Fruit fly (Drosophila melanogaster): Measurements from ENCODE around the gene Mvb12.

Mvb12 gene

dm6 chrX:18084614-18085469, 16.3 kb downstream of the Mvb12 start:
- 0 out of 2 replicates have a peak, but pooled peaks have one; percentile 24 for TF ChIP-seq CG32121 (GFP tag; IDR thresholded peaks at IDR 0.05)
- no peak; the same call in 1 of the 2 replicates for TF ChIP-seq Ets98B (GFP tag; IDR thresholded peaks at IDR 0.05)

- TF ChIP-seq CG13204 (GFP tag; optimal IDR thresholded peaks at IDR 0.05) (no peak), CG32121 (GFP tag; IDR thresholded peaks at IDR 0.05) (peak; percentile 35; the same call in 1 of the 2 replicates), CG4496 (GFP tag; IDR thresholded peaks at IDR 0.05) (no peak)
Observed at dm6 chrX:18083528-18084365, 17.4 kb downstream of the Mvb12 start.

- no peak for TF ChIP-seq Snoo (tag; optimal IDR thresholded peaks at IDR 0.05)
- no peak for TF ChIP-seq CG32121 (GFP tag; IDR thresholded peaks at IDR 0.05)
- no peak for TF ChIP-seq CG8301 (tag; optimal IDR thresholded peaks at IDR 0.05)
- no peak for TF ChIP-seq CG12605 (GFP tag; IDR thresholded peaks at IDR 0.05)
- no peak for TF ChIP-seq Pif1B (GFP tag; optimal IDR thresholded peaks at IDR 0.05)
- TF ChIP-seq CG15710 (tag; optimal IDR thresholded peaks at IDR 0.05) = no peak
- TF ChIP-seq D1 (tag; optimal IDR thresholded peaks at IDR 0.05) = no peak
- no peak for TF ChIP-seq Pif1A (GFP tag; optimal IDR thresholded peaks at IDR 0.05)
- TF ChIP-seq CG13204 (GFP tag; optimal IDR thresholded peaks at IDR 0.05) = no peak
- TF ChIP-seq rn (GFP tag; IDR thresholded peaks at IDR 0.05) = no peak
- TF ChIP-seq CG9948 (tag; optimal IDR thresholded peaks at IDR 0.05) = no peak
- no peak for TF ChIP-seq CG14655 (GFP tag; optimal IDR thresholded peaks at IDR 0.05)
- TF ChIP-seq fd96Ca (GFP tag; IDR thresholded peaks at IDR 0.05) = no peak
- no peak for TF ChIP-seq CG34367 (tag; optimal IDR thresholded peaks at IDR 0.05)
- no peak for TF ChIP-seq CG10348 (GFP tag; IDR thresholded peaks at IDR 0.05)
- no peak for TF ChIP-seq Ets98B (GFP tag; IDR thresholded peaks at IDR 0.05)
- no peak for TF ChIP-seq CG17806 (tag; optimal IDR thresholded peaks at IDR 0.05)
Observed at dm6 chrX:18082674-18083073, 18.4 kb downstream of the Mvb12 start.

DNA sequence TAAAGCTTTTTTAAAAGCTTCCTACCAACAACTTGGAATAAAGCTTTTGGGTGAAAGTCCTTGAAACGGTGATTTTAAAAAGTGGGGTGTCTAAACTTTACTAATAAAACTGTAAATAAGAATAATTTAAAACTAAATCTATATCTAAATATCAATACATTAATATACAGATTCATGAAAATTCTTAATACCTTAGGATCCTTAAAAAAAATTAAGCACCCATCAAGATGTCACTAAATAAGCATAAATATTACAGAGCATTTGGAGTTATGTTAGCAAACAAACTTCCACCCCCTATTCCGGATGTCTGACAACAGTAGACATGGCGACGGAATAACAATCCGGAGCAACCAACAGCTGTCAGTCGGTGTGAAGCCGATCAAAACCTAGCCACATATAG, 36.9 kb downstream of the Mvb12 start, which contains the start of gene Dhc16F:
TSS of gene Dhc16F (plus strand) at position 301 of the 400 bp plus-strand sequence.
- TF ChIP-seq CG32121 (GFP tag; IDR thresholded peaks at IDR 0.05) (no peak), Ets98B (GFP tag; IDR thresholded peaks at IDR 0.05) (no peak), rn (GFP tag; IDR thresholded peaks at IDR 0.05) (no peak), CG14655 (GFP tag; optimal IDR thresholded peaks at IDR 0.05) (no peak), CG8301 (tag; optimal IDR thresholded peaks at IDR 0.05) (no peak), CG34367 (tag; optimal IDR thresholded peaks at IDR 0.05) (no peak)

- TF ChIP-seq CG12605 (GFP tag; IDR thresholded peaks at IDR 0.05) = no peak
- TF ChIP-seq CG4496 (GFP tag; IDR thresholded peaks at IDR 0.05) = 0 out of 3 replicates have a peak, but pooled peaks have one; percentile 14
- no peak for TF ChIP-seq CG14655 (GFP tag; optimal IDR thresholded peaks at IDR 0.05)
Observed at dm6 chrX:18063144-18063772, 37.9 kb downstream of the Mvb12 start, which contains the start of gene Sh. Sh (minus strand) TSS chrX:18063247.

dm6 chrX:18058108-18058507, 43.0 kb downstream of the Mvb12 start:
- TF ChIP-seq CG32121 (GFP tag; IDR thresholded peaks at IDR 0.05) = no peak
- TF ChIP-seq Snoo (tag; optimal IDR thresholded peaks at IDR 0.05) = no peak
- no peak for TF ChIP-seq CG8301 (tag; optimal IDR thresholded peaks at IDR 0.05)
- TF ChIP-seq Pif1A (GFP tag; optimal IDR thresholded peaks at IDR 0.05) = no peak
- TF ChIP-seq CG15710 (tag; optimal IDR thresholded peaks at IDR 0.05) = no peak
- no peak for TF ChIP-seq CG8159 (tag; optimal IDR thresholded peaks at IDR 0.05)
- no peak for TF ChIP-seq rn (GFP tag; IDR thresholded peaks at IDR 0.05)
- no peak for TF ChIP-seq Pif1B (GFP tag; optimal IDR thresholded peaks at IDR 0.05)

dm6 chrX:18057202-18057601, 43.9 kb downstream of the Mvb12 start:
- peak; percentile 19 for TF ChIP-seq CG8301 (tag; optimal IDR thresholded peaks at IDR 0.05)
- TF ChIP-seq fd96Ca (GFP tag; IDR thresholded peaks at IDR 0.05) = 0 out of 3 replicates have a peak, but pooled peaks have one; percentile 25
- peak; percentile 50 for TF ChIP-seq CG32121 (GFP tag; IDR thresholded peaks at IDR 0.05)
- no peak for TF ChIP-seq EcR (GFP tag; optimal IDR thresholded peaks at IDR 0.05)
- no peak for TF ChIP-seq Pif1A (GFP tag; optimal IDR thresholded peaks at IDR 0.05)
- no peak for TF ChIP-seq gl (tag; optimal IDR thresholded peaks at IDR 0.05)
- no peak for TF ChIP-seq CG13204 (GFP tag; optimal IDR thresholded peaks at IDR 0.05)
- no peak for TF ChIP-seq D1 (tag; optimal IDR thresholded peaks at IDR 0.05)
- 0 out of 3 replicates have a peak, but pooled peaks have one; percentile 31 for TF ChIP-seq CG4496 (GFP tag; IDR thresholded peaks at IDR 0.05)
- TF ChIP-seq CG17806 (tag; optimal IDR thresholded peaks at IDR 0.05) = no peak
- TF ChIP-seq CG34367 (tag; optimal IDR thresholded peaks at IDR 0.05) = no peak
- peak; percentile 52 for TF ChIP-seq CG14655 (GFP tag; optimal IDR thresholded peaks at IDR 0.05)
- no peak for TF ChIP-seq Pif1B (GFP tag; optimal IDR thresholded peaks at IDR 0.05)
- TF ChIP-seq CG9948 (tag; optimal IDR thresholded peaks at IDR 0.05) = no peak
- no peak for TF ChIP-seq Snoo (tag; optimal IDR thresholded peaks at IDR 0.05)
- TF ChIP-seq CG10348 (GFP tag; IDR thresholded peaks at IDR 0.05) = no peak
- TF ChIP-seq CG15710 (tag; optimal IDR thresholded peaks at IDR 0.05) = no peak
- TF ChIP-seq Ets98B (GFP tag; IDR thresholded peaks at IDR 0.05) = peak; percentile 48; the same call in 1 of the 2 replicates
- peak; percentile 44; the same call in 1 of the 2 replicates for TF ChIP-seq CG12605 (GFP tag; IDR thresholded peaks at IDR 0.05)
- TF ChIP-seq rn (GFP tag; IDR thresholded peaks at IDR 0.05) = no peak
- TF ChIP-seq CG8159 (tag; optimal IDR thresholded peaks at IDR 0.05) = no peak

All from whole organism, pupa.